Worm (Caenorhabditis elegans): ENCODE results near the gene ttr-46.

Gene ttr-46

DNA sequence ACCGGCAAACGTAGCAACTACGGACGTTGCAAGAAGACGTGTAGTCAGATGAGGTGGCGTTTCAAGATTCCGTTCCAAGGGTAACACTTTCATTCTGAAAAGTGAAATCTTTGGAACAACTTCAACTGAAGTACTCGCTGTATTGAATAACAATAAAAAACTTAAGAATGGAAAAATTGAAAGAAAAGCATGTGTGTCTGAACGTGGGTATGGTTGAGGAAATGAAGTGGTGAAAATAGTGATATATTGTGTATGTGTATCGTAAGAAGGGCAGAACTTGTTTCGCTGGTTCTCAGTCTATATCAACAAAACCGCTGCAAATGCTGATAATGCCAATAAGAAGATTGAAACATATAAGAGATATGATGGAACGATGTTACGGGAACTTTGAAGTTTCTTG is 44.8 kb downstream of the ttr-46 start, which contains the start of gene K08H10.6:
TSS of gene K08H10.6 (minus strand) at position 101 of the 400 bp plus-strand sequence.
- TF ChIP-seq mep-1 (tag; optimal IDR thresholded peaks at IDR 0.05), result no peak
- no peak for TF ChIP-seq mls-2 (tag; optimal IDR thresholded peaks at IDR 0.05)
- TF ChIP-seq unc-62 (GFP tag; optimal IDR thresholded peaks at IDR 0.05), result no peak

DNA sequence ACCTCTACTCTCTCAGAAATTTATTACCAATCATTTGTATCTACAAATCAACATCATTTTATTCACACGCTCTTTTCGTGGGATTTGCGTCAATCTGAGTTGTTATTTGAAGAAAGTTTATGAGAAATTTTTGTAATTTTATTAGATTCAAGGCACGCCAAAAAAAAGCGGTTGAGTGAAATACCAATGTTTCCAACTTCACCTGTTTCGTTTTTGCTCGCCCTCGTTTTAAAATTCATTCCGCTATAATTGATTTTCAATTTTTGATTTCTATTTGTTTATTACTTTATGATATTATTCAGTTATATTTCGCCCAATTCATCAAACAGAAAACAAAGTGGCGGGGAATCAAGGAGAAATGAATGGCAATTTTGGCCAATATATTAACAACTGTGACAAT is 49.7 kb downstream of the ttr-46 start, which contains the start of gene K08H10.10:
TSS of gene K08H10.10 (plus strand) at position 301 of the 400 bp plus-strand sequence.
- no peak for TF ChIP-seq unc-62 (GFP tag; optimal IDR thresholded peaks at IDR 0.05)
- TF ChIP-seq ztf-11 (tag; optimal IDR thresholded peaks at IDR 0.05), result no peak
- no peak for TF ChIP-seq nhr-12 (tag; optimal IDR thresholded peaks at IDR 0.05)
- TF ChIP-seq lin-32 (GFP tag; optimal IDR thresholded peaks at IDR 0.05), result no peak
- TF ChIP-seq mep-1 (tag; optimal IDR thresholded peaks at IDR 0.05), result no peak
- no peak for TF ChIP-seq mls-2 (tag; optimal IDR thresholded peaks at IDR 0.05)
- no peak for TF ChIP-seq ceh-43 (GFP tag; optimal IDR thresholded peaks at IDR 0.05)
- TF ChIP-seq cnd-1 (tag; optimal IDR thresholded peaks at IDR 0.05), result no peak
- TF ChIP-seq unc-39 (tag; optimal IDR thresholded peaks at IDR 0.05), result no peak
- no peak for TF ChIP-seq pha-4 (tag; optimal IDR thresholded peaks at IDR 0.05)
- no peak for TF ChIP-seq ces-1 (GFP tag; optimal IDR thresholded peaks at IDR 0.05)
- TF ChIP-seq ceh-39 (tag; optimal IDR thresholded peaks at IDR 0.05), result no peak
- TF ChIP-seq M03D4.4 (tag; optimal IDR thresholded peaks at IDR 0.05), result no peak
- no peak for TF ChIP-seq elt-1 (tag; optimal IDR thresholded peaks at IDR 0.05; ENCODE audit: borderline replicate concordance, insufficient read depth)
- TF ChIP-seq blmp-1 (tag; optimal IDR thresholded peaks at IDR 0.05), result no peak
- TF ChIP-seq drap-1 (GFP tag; optimal IDR thresholded peaks at IDR 0.05), result no peak
- no peak for TF ChIP-seq nhr-76 (tag; optimal IDR thresholded peaks at IDR 0.05)
- no peak for TF ChIP-seq bed-3 (GFP tag; optimal IDR thresholded peaks at IDR 0.05)
- TF ChIP-seq ham-2 (GFP tag; optimal IDR thresholded peaks at IDR 0.05), result no peak

Measured in whole organism, mixed stage, embryonic.